Fruit fly (Drosophila melanogaster): ENCODE measurements around the gene Msh6.
A peak's percentile ranks its signal among the peaks of the same experiment; 100 is the strongest.

dm6 chr3L:15174086-15174485 lies 15.7 kb upstream of the Msh6 start:
- TF ChIP-seq CG17806 (tag; optimal IDR thresholded peaks at IDR 0.05): peak; percentile 89
- no peak for TF ChIP-seq fd96Ca (GFP tag; IDR thresholded peaks at IDR 0.05)
- TF ChIP-seq EcR (GFP tag; optimal IDR thresholded peaks at IDR 0.05): no peak
- no peak for TF ChIP-seq CG32121 (GFP tag; IDR thresholded peaks at IDR 0.05)

Measured in whole organism, pupa.